Worm (Caenorhabditis elegans): ENCODE measurements around the gene F22H10.6.

Gene F22H10.6

ce11 chrX:16662723-16663122, 28.4 kb downstream of the F22H10.6 start, which contains the start of gene F43B10.1:
Gene F43B10.1 (minus strand): TSS chrX:16662823.
- TF ChIP-seq drap-1 (GFP tag; optimal IDR thresholded peaks at IDR 0.05) (no peak), lin-13 (tag; optimal IDR thresholded peaks at IDR 0.05) (no peak), ceh-43 (GFP tag; optimal IDR thresholded peaks at IDR 0.05) (no peak), ham-2 (GFP tag; optimal IDR thresholded peaks at IDR 0.05) (no peak)

ce11 chrX:16660268-16660667, 30.9 kb downstream of the F22H10.6 start:
- TF ChIP-seq ces-1 (GFP tag; optimal IDR thresholded peaks at IDR 0.05): peak; percentile 60
- TF ChIP-seq sptf-1 (tag; optimal IDR thresholded peaks at IDR 0.05): no peak
- no peak for TF ChIP-seq elt-3 (tag; optimal IDR thresholded peaks at IDR 0.05)

ce11 chrX:16658309-16658708, 32.8 kb downstream of the F22H10.6 start:
- TF ChIP-seq pha-4 (tag; optimal IDR thresholded peaks at IDR 0.05) (no peak), cnd-1 (tag; optimal IDR thresholded peaks at IDR 0.05) (no peak), ces-1 (GFP tag; optimal IDR thresholded peaks at IDR 0.05) (no peak), snpc-4 (tag; optimal IDR thresholded peaks at IDR 0.05) (no peak), sem-2 (GFP tag; optimal IDR thresholded peaks at IDR 0.05) (no peak), unc-62 (GFP tag; optimal IDR thresholded peaks at IDR 0.05) (no peak), ztf-11 (tag; optimal IDR thresholded peaks at IDR 0.05) (no peak), lin-32 (GFP tag; optimal IDR thresholded peaks at IDR 0.05) (no peak), sptf-1 (tag; optimal IDR thresholded peaks at IDR 0.05) (no peak)

ce11 chrX:16655283-16655682, 35.9 kb downstream of the F22H10.6 start:
- no peak for TF ChIP-seq nhr-2 (tag; optimal IDR thresholded peaks at IDR 0.05)
- TF ChIP-seq lin-32 (GFP tag; optimal IDR thresholded peaks at IDR 0.05): no peak
- TF ChIP-seq drap-1 (GFP tag; optimal IDR thresholded peaks at IDR 0.05): no peak
- no peak for TF ChIP-seq ceh-83 (GFP tag; optimal IDR thresholded peaks at IDR 0.05)
- TF ChIP-seq zip-8 (tag; optimal IDR thresholded peaks at IDR 0.05): no peak
- TF ChIP-seq mep-1 (tag; optimal IDR thresholded peaks at IDR 0.05): no peak
- no peak for TF ChIP-seq ceh-39 (tag; optimal IDR thresholded peaks at IDR 0.05)
- TF ChIP-seq hlh-1 (tag; optimal IDR thresholded peaks at IDR 0.05): peak; percentile 95
- no peak for TF ChIP-seq blmp-1 (tag; optimal IDR thresholded peaks at IDR 0.05)
- TF ChIP-seq nhr-28 (tag; optimal IDR thresholded peaks at IDR 0.05): no peak
- TF ChIP-seq unc-120 (tag; optimal IDR thresholded peaks at IDR 0.05; ENCODE audit: poor library complexity, severe bottlenecking): peak; percentile 69
- TF ChIP-seq unc-39 (tag; optimal IDR thresholded peaks at IDR 0.05): no peak
- no peak for TF ChIP-seq elt-1 (tag; optimal IDR thresholded peaks at IDR 0.05; ENCODE audit: borderline replicate concordance, insufficient read depth)
- no peak for TF ChIP-seq bed-3 (GFP tag; optimal IDR thresholded peaks at IDR 0.05)
- no peak for TF ChIP-seq ham-2 (GFP tag; optimal IDR thresholded peaks at IDR 0.05)
- no peak for TF ChIP-seq mab-5 (tag; optimal IDR thresholded peaks at IDR 0.05)
- TF ChIP-seq cnd-1 (tag; optimal IDR thresholded peaks at IDR 0.05): no peak
- TF ChIP-seq unc-62 (GFP tag; optimal IDR thresholded peaks at IDR 0.05): peak; percentile 50

ce11 chrX:16650600-16650999, 40.5 kb downstream of the F22H10.6 start:
- no peak for TF ChIP-seq flh-1 (GFP tag; optimal IDR thresholded peaks at IDR 0.05)
- no peak for TF ChIP-seq ceh-43 (GFP tag; optimal IDR thresholded peaks at IDR 0.05)
- TF ChIP-seq cnd-1 (tag; optimal IDR thresholded peaks at IDR 0.05): no peak
- TF ChIP-seq ham-2 (GFP tag; optimal IDR thresholded peaks at IDR 0.05): no peak
- TF ChIP-seq ceh-83 (GFP tag; optimal IDR thresholded peaks at IDR 0.05): no peak
- no peak for TF ChIP-seq elt-1 (tag; optimal IDR thresholded peaks at IDR 0.05; ENCODE audit: borderline replicate concordance, insufficient read depth)
- TF ChIP-seq ceh-39 (tag; optimal IDR thresholded peaks at IDR 0.05): no peak
- no peak for TF ChIP-seq snpc-4 (tag; optimal IDR thresholded peaks at IDR 0.05)
- TF ChIP-seq blmp-1 (tag; optimal IDR thresholded peaks at IDR 0.05): no peak

- TF ChIP-seq nhr-2 (tag; optimal IDR thresholded peaks at IDR 0.05) (no peak), ces-1 (GFP tag; optimal IDR thresholded peaks at IDR 0.05) (peak; percentile 80)
These were observed 42.4 kb downstream of the F22H10.6 start for ce11 chrX:16648773-16649172.

ce11 chrX:16647222-16647621, 43.9 kb downstream of the F22H10.6 start:
- no peak for TF ChIP-seq lin-13 (tag; optimal IDR thresholded peaks at IDR 0.05)
- TF ChIP-seq mep-1 (tag; optimal IDR thresholded peaks at IDR 0.05): no peak
- no peak for TF ChIP-seq lin-32 (GFP tag; optimal IDR thresholded peaks at IDR 0.05)
- TF ChIP-seq snpc-4 (tag; optimal IDR thresholded peaks at IDR 0.05): no peak
- TF ChIP-seq elt-1 (tag; optimal IDR thresholded peaks at IDR 0.05; ENCODE audit: borderline replicate concordance, insufficient read depth): no peak
- TF ChIP-seq unc-39 (tag; optimal IDR thresholded peaks at IDR 0.05): no peak
- TF ChIP-seq ces-1 (GFP tag; optimal IDR thresholded peaks at IDR 0.05): no peak
- TF ChIP-seq nhr-12 (tag; optimal IDR thresholded peaks at IDR 0.05): no peak
- no peak for TF ChIP-seq ham-2 (GFP tag; optimal IDR thresholded peaks at IDR 0.05)
- no peak for TF ChIP-seq tbx-8 (GFP tag; optimal IDR thresholded peaks at IDR 0.05)
